Fruit fly (Drosophila melanogaster) whole organism, adult: ENCODE measurements around the gene hoip.

Experiments
- CG11617 ChIP-seq: fragments of 200-800 bp; sonication (Bioruptor generic); optimal IDR thresholded peaks from 2 replicates; lab custom pipeline; 2017; ENCODE audit warnings: mild to moderate bottlenecking, missing biosample characterization, missing genetic modification reagents, missing genetic modification characterization
- CG12768 ChIP-seq: fragments of 200-800 bp; sonication (Bioruptor generic); optimal IDR thresholded peaks from 2 replicates; lab custom pipeline; 2017; ENCODE audit warnings: missing biosample characterization, missing genetic modification characterization, mild to moderate bottlenecking, moderate library complexity, missing genetic modification reagents
- CG14711 ChIP-seq: fragments of 200-800 bp; sonication (Bioruptor generic); optimal IDR thresholded peaks from 2 replicates; lab custom pipeline; 2018; ENCODE audit warnings: missing biosample characterization, mild to moderate bottlenecking, missing genetic modification characterization, moderate library complexity
- CG1620 ChIP-seq: fragments of 200-800 bp; sonication (Bioruptor generic); optimal IDR thresholded peaks from 2 replicates; lab custom pipeline; 2016; ENCODE audit warnings: missing biosample characterization, missing genetic modification characterization
- CG33017 ChIP-seq: fragments of 200-800 bp; sonication (Bioruptor generic); optimal IDR thresholded peaks from 2 replicates; lab custom pipeline; 2018; ENCODE audit warnings: missing biosample characterization, mild to moderate bottlenecking, missing genetic modification characterization, moderate library complexity
- CG5204 ChIP-seq: fragments of 200-800 bp; sonication (Bioruptor generic); optimal IDR thresholded peaks from 2 replicates; lab custom pipeline; 2016; ENCODE audit warnings: missing biosample characterization, missing genetic modification characterization
- CG7045 ChIP-seq: fragments of 200-800 bp; sonication (Bioruptor generic); optimal IDR thresholded peaks from 2 replicates; lab custom pipeline; 2017; ENCODE audit warnings: missing biosample characterization, mild to moderate bottlenecking, missing genetic modification characterization
- CG7101 ChIP-seq: fragments of 200-800 bp; sonication (Bioruptor generic); optimal IDR thresholded peaks from 2 replicates; lab custom pipeline; 2018; ENCODE audit warnings: missing biosample characterization, mild to moderate bottlenecking, missing genetic modification characterization, moderate library complexity
- Clk ChIP-seq: fragments of 200-800 bp; sonication (Bioruptor generic); optimal IDR thresholded peaks from 2 replicates; lab custom pipeline; 2017; ENCODE audit warnings: missing biosample characterization, missing genetic modification characterization
- Crg-1 ChIP-seq: fragments of 200-800 bp; sonication (Bioruptor generic); optimal IDR thresholded peaks from 2 replicates; lab custom pipeline; 2016; ENCODE audit warnings: missing biosample characterization, missing genetic modification characterization
- Hr96 ChIP-seq: fragments of 200-800 bp; sonication (Bioruptor generic); optimal IDR thresholded peaks from 2 replicates; lab custom pipeline; 2016; ENCODE audit warnings: missing biosample characterization, missing genetic modification characterization
- Mnt ChIP-seq: fragments of 200-800 bp; sonication (Bioruptor generic); optimal IDR thresholded peaks from 2 replicates; lab custom pipeline; 2016; ENCODE audit warnings: missing biosample characterization, mild to moderate bottlenecking, missing genetic modification characterization
- bab1 ChIP-seq: fragments of 200-800 bp; sonication (Bioruptor generic); optimal IDR thresholded peaks from 3 replicates; lab custom pipeline; 2019; ENCODE audit warnings: missing biosample characterization, mild to moderate bottlenecking, missing genetic modification characterization, moderate library complexity
- cic ChIP-seq: fragments of 200-800 bp; sonication (Bioruptor generic); optimal IDR thresholded peaks from 2 replicates; lab custom pipeline; 2017; ENCODE audit warnings: missing biosample characterization, mild to moderate bottlenecking, missing genetic modification characterization, moderate library complexity
- cnc ChIP-seq, 2 experiments: fragments of >200 bp; optimal IDR thresholded peaks; 2 replicates each; lab custom pipeline; 2017
- kay ChIP-seq: fragments of 200-800 bp; sonication (Bioruptor generic); peaks from one replicate; lab custom pipeline; 2016; ENCODE audit warnings: missing biosample characterization, missing genetic modification characterization, borderline replicate concordance
- ovo ChIP-seq: fragments of 200-800 bp; sonication (Bioruptor generic); optimal IDR thresholded peaks from 2 replicates; lab custom pipeline; 2016; ENCODE audit warnings: missing biosample characterization, missing genetic modification characterization
- pad ChIP-seq: fragments of 200-800 bp; sonication (Bioruptor generic); optimal IDR thresholded peaks from 3 replicates; lab custom pipeline; 2017; ENCODE audit warnings: missing biosample characterization, missing genetic modification characterization, mild to moderate bottlenecking, moderate library complexity, missing genetic modification reagents
- tj ChIP-seq: fragments of 200-800 bp; sonication (Bioruptor generic); optimal IDR thresholded peaks from 3 replicates; lab custom pipeline; 2017; ENCODE audit warnings: missing biosample characterization, mild to moderate bottlenecking, missing genetic modification characterization, moderate library complexity
- toe ChIP-seq: fragments of 200-800 bp; sonication (Bioruptor generic); optimal IDR thresholded peaks from 2 replicates; lab custom pipeline; 2016; ENCODE audit warnings: missing biosample characterization, missing genetic modification characterization

hoip gene

dm6 chr2L:9734134-9734533 is 34.5 kb downstream of the hoip start:
- no peak for TF ChIP-seq CG11617 (GFP tag; lab: Kevin White, UChicago)
- TF ChIP-seq pad (GFP tag; lab: Kevin White, UChicago), result no peak
- no peak for TF ChIP-seq CG12768 (GFP tag; lab: Kevin White, UChicago)
- no peak for TF ChIP-seq ovo (GFP tag; lab: Kevin White, UChicago)
- no peak for TF ChIP-seq cnc (optimal IDR thresholded peaks at IDR 0.05; lab: Kevin White, UChicago)
- no peak for TF ChIP-seq bab1 (GFP tag; lab: Kevin White, UChicago)
- no peak for TF ChIP-seq CG7045
- TF ChIP-seq Crg-1 (GFP tag; lab: Kevin White, UChicago), result no peak
- no peak for TF ChIP-seq CG1620 (GFP tag; lab: Kevin White, UChicago)
- no peak for TF ChIP-seq Hr96 (GFP tag; lab: Kevin White, UChicago)
- no peak for TF ChIP-seq CG5204 (GFP tag; lab: Kevin White, UChicago)
- TF ChIP-seq CG7101, result no peak

dm6 chr2L:9736000-9736695 is 36.6 kb downstream of the hoip start, which contains the start of gene CG13117:
Gene CG13117 (plus strand): TSS chr2L:9736645.
- TF ChIP-seq kay (GFP tag; lab: Kevin White, UChicago) (peak; percentile 85), toe (GFP tag; lab: Kevin White, UChicago) (no peak)

DNA sequence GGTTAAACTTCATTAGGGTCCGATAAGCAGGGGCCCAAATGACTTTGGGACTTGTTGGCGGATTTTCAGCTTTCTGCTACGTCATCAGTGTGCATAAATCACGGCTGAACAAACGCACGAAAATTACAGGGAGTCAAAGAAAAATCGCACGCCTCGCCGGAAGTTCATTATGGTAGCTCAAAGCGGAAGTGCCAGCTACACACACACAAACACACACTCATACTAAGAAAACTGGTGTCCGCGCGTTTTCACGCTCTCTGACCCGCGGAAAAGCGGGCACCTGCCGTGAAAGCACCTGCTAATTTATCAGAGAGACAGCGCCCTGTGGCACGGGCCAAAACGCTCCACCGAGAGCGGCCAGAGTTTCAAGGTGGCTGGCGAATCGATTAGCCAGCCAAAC is 37.8 kb downstream of the hoip start:
- TF ChIP-seq ovo (GFP tag; lab: Kevin White, UChicago), result no peak
- no peak for TF ChIP-seq pad (GFP tag; lab: Kevin White, UChicago)
- TF ChIP-seq CG33017 (tag; lab: Kevin White, UChicago), result no peak
- TF ChIP-seq Crg-1 (GFP tag; lab: Kevin White, UChicago), result no peak
- TF ChIP-seq kay (GFP tag; lab: Kevin White, UChicago), result peak; percentile 52
- no peak for TF ChIP-seq Mnt (GFP tag; lab: Kevin White, UChicago)
- TF ChIP-seq CG5204 (GFP tag; lab: Kevin White, UChicago), result no peak

DNA sequence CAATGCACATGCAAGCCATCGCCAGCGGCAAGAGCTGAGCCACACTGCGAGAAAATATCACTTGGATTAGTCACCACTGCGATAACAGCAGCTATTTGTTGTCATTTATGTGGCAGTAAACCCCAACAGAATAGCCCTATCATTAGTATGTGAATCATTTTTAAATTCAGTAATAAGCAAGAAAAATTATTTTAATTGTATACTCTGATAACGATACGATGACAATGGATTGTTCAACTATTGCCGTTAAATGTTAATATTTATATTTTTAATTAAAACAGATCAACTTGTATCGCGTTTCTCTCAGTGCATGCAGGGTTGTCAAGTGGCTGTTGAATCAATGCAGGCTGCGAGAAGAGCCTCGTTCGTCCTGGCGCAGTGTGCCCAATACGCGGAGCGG is 38.2 kb downstream of the hoip start:
- TF ChIP-seq cic (GFP tag; lab: Kevin White, UChicago) (no peak), CG7045 (peak; percentile 34), CG33017 (tag; lab: Kevin White, UChicago) (peak; percentile 15), toe (GFP tag; lab: Kevin White, UChicago) (peak; percentile 16), Crg-1 (GFP tag; lab: Kevin White, UChicago) (no peak), CG7101 (peak; percentile 18), CG5204 (GFP tag; lab: Kevin White, UChicago) (peak; percentile 21)

- no peak for TF ChIP-seq tj
- no peak for TF ChIP-seq toe (GFP tag; lab: Kevin White, UChicago)
- no peak for TF ChIP-seq cic (GFP tag; lab: Kevin White, UChicago)
- TF ChIP-seq CG14711 (tag; lab: Kevin White, UChicago), result no peak
- no peak for TF ChIP-seq CG1620 (GFP tag; lab: Kevin White, UChicago)
- TF ChIP-seq CG11617 (GFP tag; lab: Kevin White, UChicago), result no peak
- no peak for TF ChIP-seq CG5204 (GFP tag; lab: Kevin White, UChicago)
- no peak for TF ChIP-seq kay (GFP tag; lab: Kevin White, UChicago)
- no peak for TF ChIP-seq Mnt (GFP tag; lab: Kevin White, UChicago)
- no peak for TF ChIP-seq Crg-1 (GFP tag; lab: Kevin White, UChicago)
- TF ChIP-seq cnc (optimal IDR thresholded peaks at IDR 0.05; lab: Kevin White, UChicago), result no peak
- no peak for TF ChIP-seq pad (GFP tag; lab: Kevin White, UChicago)
Observed at dm6 chr2L:9739685-9740084, 40.1 kb downstream of the hoip start.

- TF ChIP-seq ovo (GFP tag; lab: Kevin White, UChicago), result no peak
- no peak for TF ChIP-seq CG12768 (GFP tag; lab: Kevin White, UChicago)
- TF ChIP-seq CG7101, result no peak
- TF ChIP-seq pad (GFP tag; lab: Kevin White, UChicago), result no peak
- TF ChIP-seq Clk (GFP tag; lab: Kevin White, UChicago), result no peak
- no peak for TF ChIP-seq Crg-1 (GFP tag; lab: Kevin White, UChicago)
- no peak for TF ChIP-seq kay (GFP tag; lab: Kevin White, UChicago)
- no peak for TF ChIP-seq toe (GFP tag; lab: Kevin White, UChicago)
- no peak for TF ChIP-seq CG14711 (tag; lab: Kevin White, UChicago)
- TF ChIP-seq CG7045, result no peak
Observed at dm6 chr2L:9743823-9744222, 44.2 kb downstream of the hoip start.

dm6 chr2L:9744634-9745033 is 45.0 kb downstream of the hoip start:
- no peak for TF ChIP-seq CG12768 (GFP tag; lab: Kevin White, UChicago)
- TF ChIP-seq Hr96 (GFP tag; lab: Kevin White, UChicago), result no peak
- no peak for TF ChIP-seq CG7045
- TF ChIP-seq Crg-1 (GFP tag; lab: Kevin White, UChicago), result no peak
- TF ChIP-seq ovo (GFP tag; lab: Kevin White, UChicago), result no peak
- TF ChIP-seq CG33017 (tag; lab: Kevin White, UChicago), result no peak
- TF ChIP-seq tj, result no peak
- no peak for TF ChIP-seq Clk (GFP tag; lab: Kevin White, UChicago)
- TF ChIP-seq CG5204 (GFP tag; lab: Kevin White, UChicago), result no peak
- TF ChIP-seq CG11617 (GFP tag; lab: Kevin White, UChicago), result no peak
- TF ChIP-seq CG1620 (GFP tag; lab: Kevin White, UChicago), result no peak
- TF ChIP-seq cnc (optimal IDR thresholded peaks at IDR 0.05; lab: Kevin White, UChicago), result no peak
- no peak for TF ChIP-seq kay (GFP tag; lab: Kevin White, UChicago)
- TF ChIP-seq CG14711 (tag; lab: Kevin White, UChicago), result no peak
- no peak for TF ChIP-seq cic (GFP tag; lab: Kevin White, UChicago)
- no peak for TF ChIP-seq pad (GFP tag; lab: Kevin White, UChicago)
- no peak for TF ChIP-seq Mnt (GFP tag; lab: Kevin White, UChicago)
